Worm (Caenorhabditis elegans) whole organism, L1 larva: ENCODE results near the gene F13B6.1.
A peak's percentile ranks its signal among the peaks of the same experiment; 100 is the strongest.

ENCODE experiments used
- F16B12.6 ChIP-seq: fragments of 150-350 bp; optimal IDR thresholded peaks from 2 replicates; lab custom pipeline; 2014; ENCODE audit warnings: missing biosample characterization, missing genetic modification characterization
- alr-1 ChIP-seq: fragments of 200-800 bp; sonication (Bioruptor generic); optimal IDR thresholded peaks from 2 replicates; lab custom pipeline; 2018; ENCODE audit warnings: borderline replicate concordance, mild to moderate bottlenecking, missing genetic modification characterization, missing compliant biosample characterization
- ama-1 ChIP-seq: fragments of 150-350 bp; optimal IDR thresholded peaks from 2 replicates; lab custom pipeline; 2014
- blmp-1 ChIP-seq: fragments of 150-350 bp; optimal IDR thresholded peaks from 2 replicates; lab custom pipeline; 2014; ENCODE audit warnings: missing biosample characterization, missing genetic modification characterization
- ceh-82 ChIP-seq, 3 experiments: fragments of 150-350 bp in 1 of 3; sonication (generic microtip) in 2 of 3; optimal IDR thresholded peaks; 2 replicates each; lab custom pipeline; 2014 to 2017; ENCODE audit warnings: missing biosample characterization in 3 of 3, missing genetic modification characterization in 3 of 3
- ceh-88 ChIP-seq: fragments of 200-800 bp; sonication (Bioruptor generic); IDR thresholded peaks from 2 replicates; pipeline ENCODE4 v1.3.6; 2022; ENCODE audit warnings: missing genetic modification characterization, missing compliant biosample characterization
- ceh-90 ChIP-seq: sonication (generic microtip); optimal IDR thresholded peaks from 2 replicates; lab custom pipeline; 2016; ENCODE audit warnings: missing genetic modification characterization, missing compliant biosample characterization
- dsc-1 ChIP-seq: sonication (generic microtip); optimal IDR thresholded peaks from 2 replicates; lab custom pipeline; 2016; ENCODE audit warnings: mild to moderate bottlenecking, missing genetic modification characterization, missing compliant biosample characterization
- egl-27 ChIP-seq, 2 experiments: fragments of 150-350 bp in 1 of 2; sonication (generic microtip); optimal IDR thresholded peaks; 3 replicates each; lab custom pipeline; 2017 to 2018; ENCODE audit warnings: missing biosample characterization in 2 of 2, missing genetic modification characterization in 2 of 2, missing genetic modification reagents in 2 of 2
- ets-5 ChIP-seq: fragments of 200-800 bp; sonication (Bioruptor generic); IDR thresholded peaks from 2 replicates; pipeline ENCODE4 v1.3.6; 2022; ENCODE audit warnings: missing genetic modification characterization, missing compliant biosample characterization
- fkh-10 ChIP-seq: sonication (generic microtip); optimal IDR thresholded peaks from 2 replicates; lab custom pipeline; 2017; ENCODE audit warnings: missing biosample characterization, missing genetic modification reagents, missing genetic modification characterization
- fos-1 ChIP-seq: fragments of 150-350 bp; optimal IDR thresholded peaks from 2 replicates; lab custom pipeline; 2014; ENCODE audit warnings: missing biosample characterization, missing genetic modification characterization
- grh-1 ChIP-seq: fragments of 200-800 bp; sonication (Bioruptor generic); IDR thresholded peaks from 2 replicates; pipeline ENCODE4 v1.3.6; 2022; ENCODE audit warnings: missing genetic modification reagents, missing genetic modification characterization, missing compliant biosample characterization
- hlh-17 ChIP-seq: fragments of 200-800 bp; sonication (Bioruptor generic); optimal IDR thresholded peaks from 2 replicates; lab custom pipeline; 2018; ENCODE audit warnings: missing genetic modification characterization, mild to moderate bottlenecking, missing compliant biosample characterization, moderate library complexity, borderline replicate concordance
- jun-1 ChIP-seq: fragments of 150-350 bp; optimal IDR thresholded peaks from 2 replicates; lab custom pipeline; 2014; ENCODE audit warnings: missing biosample characterization, missing genetic modification reagents, missing genetic modification characterization
- lin-13 ChIP-seq: fragments of 150-350 bp; optimal IDR thresholded peaks from 2 replicates; lab custom pipeline; 2014; ENCODE audit warnings: missing biosample characterization, missing genetic modification reagents, missing genetic modification characterization
- lin-14 ChIP-seq: fragments of 200-800 bp; sonication (Bioruptor generic); optimal IDR thresholded peaks from 2 replicates; lab custom pipeline; 2018; ENCODE audit warnings: mild to moderate bottlenecking, missing genetic modification characterization, moderate library complexity, missing compliant biosample characterization
- lin-15B ChIP-seq: fragments of 150-350 bp; sonication (generic microtip); optimal IDR thresholded peaks from 3 replicates; lab custom pipeline; 2014; ENCODE audit warnings: missing biosample characterization, missing genetic modification characterization
- lin-39 ChIP-seq: fragments of 150-350 bp; optimal IDR thresholded peaks from 2 replicates; lab custom pipeline; 2014; ENCODE audit warnings: missing biosample characterization, missing genetic modification reagents, missing genetic modification characterization
- mdl-1 ChIP-seq, 2 experiments: fragments of 150-350 bp; optimal IDR thresholded peaks; 2 replicates each; lab custom pipeline; 2014 to 2017; ENCODE audit warnings: missing biosample characterization in 2 of 2, missing genetic modification characterization in 2 of 2, inconsistent platforms in 1 of 2
- mep-1 ChIP-seq: fragments of 150-350 bp; optimal IDR thresholded peaks from 2 replicates; lab custom pipeline; 2014; ENCODE audit warnings: missing biosample characterization, missing genetic modification characterization
- nhr-12 ChIP-seq: sonication (generic microtip); optimal IDR thresholded peaks from 2 replicates; lab custom pipeline; 2017; ENCODE audit warnings: missing biosample characterization, missing genetic modification characterization
- nhr-19 ChIP-seq: fragments of 200-800 bp; sonication (Bioruptor generic); conservative IDR thresholded peaks from 2 replicates; pipeline ENCODE4 v1.3.6; 2022; ENCODE audit warnings: missing genetic modification characterization, missing compliant biosample characterization
- nhr-20 ChIP-seq: sonication (generic microtip); optimal IDR thresholded peaks from 2 replicates; lab custom pipeline; 2016; ENCODE audit warnings: mild to moderate bottlenecking, missing genetic modification characterization, missing compliant biosample characterization
- nhr-237 ChIP-seq: fragments of 150-350 bp; optimal IDR thresholded peaks from 2 replicates; lab custom pipeline; 2014; ENCODE audit warnings: missing biosample characterization, missing genetic modification characterization
- nhr-28 ChIP-seq: fragments of 150-350 bp; optimal IDR thresholded peaks from 2 replicates; lab custom pipeline; 2014; ENCODE audit warnings: missing biosample characterization, missing genetic modification characterization
- nhr-76 ChIP-seq: sonication (generic microtip); optimal IDR thresholded peaks from 2 replicates; lab custom pipeline; 2017; ENCODE audit warnings: missing biosample characterization, missing genetic modification characterization
- nhr-77 ChIP-seq: fragments of 150-350 bp; optimal IDR thresholded peaks from 2 replicates; lab custom pipeline; 2014; ENCODE audit warnings: missing biosample characterization, missing genetic modification characterization
- nhr-90 ChIP-seq: sonication (generic microtip); optimal IDR thresholded peaks from 2 replicates; lab custom pipeline; 2016; ENCODE audit warnings: mild to moderate bottlenecking, missing genetic modification characterization, missing compliant biosample characterization; ENCODE audit not compliant: poor library complexity
- pag-3 ChIP-seq: sonication (generic microtip); optimal IDR thresholded peaks from 2 replicates; lab custom pipeline; 2017; ENCODE audit warnings: missing genetic modification characterization, mild to moderate bottlenecking, missing compliant biosample characterization, antibody characterized with exemption, borderline replicate concordance; ENCODE audit not compliant: insufficient read depth
- pax-3 ChIP-seq: fragments of 200-800 bp; sonication (Bioruptor generic); optimal IDR thresholded peaks from 2 replicates; lab custom pipeline; 2018; ENCODE audit warnings: mild to moderate bottlenecking, missing genetic modification characterization, moderate library complexity, missing compliant biosample characterization
- rnt-1 ChIP-seq: sonication (generic microtip); optimal IDR thresholded peaks from 2 replicates; lab custom pipeline; 2016; ENCODE audit warnings: mild to moderate bottlenecking, missing genetic modification characterization, moderate library complexity, missing compliant biosample characterization
- sptf-1 ChIP-seq: fragments of 150-350 bp; optimal IDR thresholded peaks from 2 replicates; lab custom pipeline; 2014; ENCODE audit warnings: missing biosample characterization, missing genetic modification characterization
- swsn-7 ChIP-seq: sonication (generic microtip); optimal IDR thresholded peaks from 2 replicates; lab custom pipeline; 2016; ENCODE audit warnings: missing genetic modification characterization, missing compliant biosample characterization
- tbx-2 ChIP-seq: sonication (generic microtip); optimal IDR thresholded peaks from 2 replicates; lab custom pipeline; 2016; ENCODE audit warnings: missing genetic modification characterization, missing compliant biosample characterization
- unc-30 ChIP-seq: sonication (generic microtip); optimal IDR thresholded peaks from 2 replicates; lab custom pipeline; 2017; ENCODE audit warnings: missing biosample characterization, missing genetic modification characterization
- unc-62 ChIP-seq: fragments of 150-350 bp; optimal IDR thresholded peaks from 2 replicates; lab custom pipeline; 2014; ENCODE audit warnings: missing biosample characterization, missing genetic modification reagents, missing genetic modification characterization
- unc-86 ChIP-seq: sonication (generic microtip); optimal IDR thresholded peaks from 2 replicates; lab custom pipeline; 2016; ENCODE audit warnings: missing genetic modification characterization, missing compliant biosample characterization
- xbp-1 ChIP-seq: sonication (generic microtip); optimal IDR thresholded peaks from 2 replicates; lab custom pipeline; 2016; ENCODE audit warnings: missing genetic modification characterization, missing compliant biosample characterization
- zip-4 ChIP-seq: fragments of 200-800 bp; sonication (Bioruptor generic); optimal IDR thresholded peaks from 2 replicates; lab custom pipeline; 2018; ENCODE audit warnings: mild to moderate bottlenecking, missing genetic modification characterization, moderate library complexity, missing compliant biosample characterization
- ztf-11 ChIP-seq, 2 experiments: sonication (generic microtip); optimal IDR thresholded peaks; 2 replicates each; lab custom pipeline; 2016 to 2017; ENCODE audit warnings: missing genetic modification characterization in 2 of 2, missing biosample characterization in 1 of 2, missing compliant biosample characterization in 1 of 2

F13B6.1 gene

DNA sequence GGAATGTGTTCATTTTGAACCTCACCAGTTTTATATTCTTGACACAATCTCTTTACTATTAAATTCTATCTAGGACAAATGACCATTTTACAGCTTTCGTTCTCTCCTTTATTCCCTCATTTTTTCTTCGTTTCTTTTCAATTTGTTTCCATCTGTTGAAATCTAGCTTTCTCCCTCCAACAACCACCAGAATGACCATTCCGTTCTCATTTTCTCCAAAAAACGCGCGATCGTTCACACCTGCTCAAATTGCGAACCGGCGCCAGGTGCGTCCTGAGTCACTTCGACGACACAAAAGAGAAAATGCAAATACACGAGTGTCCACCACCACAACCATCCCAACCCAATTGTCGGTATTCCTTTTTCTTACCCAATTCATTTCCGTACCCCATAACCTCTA lies at the start of gene F13B6.1:
TSS of gene F13B6.1 (plus strand) at position 301 of the 400 bp plus-strand sequence.
- TF ChIP-seq nhr-90 (tag; lab: Kevin White, UChicago) (no peak), nhr-28 (tag; lab: Kevin White, UChicago) (no peak), mep-1 (tag; lab: Kevin White, UChicago) (no peak), ceh-90 (tag; lab: Kevin White, UChicago) (no peak), grh-1 (GFP tag; lab: Robert Waterston, UW) (no peak), nhr-77 (tag; lab: Kevin White, UChicago) (no peak), ets-5 (no peak), ceh-88 (GFP tag; lab: Robert Waterston, UW) (no peak), mdl-1 (tag; optimal IDR thresholded peaks at IDR 0.05; lab: Kevin White, UChicago) (no peak), unc-62 (no peak), F16B12.6 (tag; lab: Kevin White, UChicago) (no peak)

DNA sequence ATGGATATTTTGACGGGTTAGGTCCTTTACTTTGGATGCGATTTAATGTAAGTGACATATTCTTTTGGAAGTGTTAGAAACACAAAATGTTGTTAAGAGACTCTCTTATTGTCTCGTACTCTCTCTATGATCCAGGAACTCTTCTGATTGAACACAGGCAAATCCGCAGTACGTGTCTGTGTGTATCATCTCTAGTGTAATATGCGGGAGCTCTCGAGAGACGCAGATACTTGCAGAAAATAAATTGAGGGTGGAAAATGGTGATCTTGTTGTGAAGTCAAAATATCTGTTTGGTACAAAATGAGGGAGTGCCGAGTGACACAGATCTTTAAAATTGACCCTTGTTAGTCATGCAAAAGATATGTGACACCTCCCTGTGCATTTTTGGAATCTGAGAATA lies 49.6 kb upstream of the F13B6.1 start:
- TF ChIP-seq pag-3 (peak; percentile 31), nhr-12 (tag; lab: Kevin White, UChicago) (no peak), fos-1 (no peak), lin-14 (GFP tag; lab: Kevin White, UChicago) (peak; percentile 64), dsc-1 (tag; lab: Kevin White, UChicago) (peak; percentile 11), nhr-19 (no peak)
- TF ChIP-seq, all 84 proteins: peak for 3

DNA sequence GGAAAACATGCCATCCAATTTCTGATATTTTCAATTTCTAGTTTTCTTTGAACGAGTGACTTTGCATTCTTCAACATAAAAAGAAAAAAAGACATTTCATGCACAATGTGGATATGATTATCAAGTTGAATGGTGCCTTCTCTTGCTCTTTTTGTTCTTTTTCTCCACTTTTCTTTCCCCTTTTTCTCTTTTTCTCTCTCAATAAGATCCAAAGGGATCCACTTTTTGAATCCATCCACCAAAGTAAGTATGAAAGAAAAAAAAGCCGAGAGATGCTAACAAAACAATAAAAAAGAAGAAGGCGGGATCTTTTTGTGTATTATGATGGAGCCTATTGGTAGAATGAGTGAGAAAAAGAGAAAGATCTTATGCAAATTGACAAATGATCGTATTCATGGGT lies 49.0 kb upstream of the F13B6.1 start:
- TF ChIP-seq lin-39 (no peak), lin-14 (GFP tag; lab: Kevin White, UChicago) (peak; percentile 32), jun-1 (tag; lab: Kevin White, UChicago) (no peak), hlh-17 (no peak), fkh-10 (GFP tag; lab: Kevin White, UChicago) (peak; percentile 20), ama-1 (lab: Kevin White, UChicago) (no peak), nhr-90 (tag; lab: Kevin White, UChicago) (no peak)

DNA sequence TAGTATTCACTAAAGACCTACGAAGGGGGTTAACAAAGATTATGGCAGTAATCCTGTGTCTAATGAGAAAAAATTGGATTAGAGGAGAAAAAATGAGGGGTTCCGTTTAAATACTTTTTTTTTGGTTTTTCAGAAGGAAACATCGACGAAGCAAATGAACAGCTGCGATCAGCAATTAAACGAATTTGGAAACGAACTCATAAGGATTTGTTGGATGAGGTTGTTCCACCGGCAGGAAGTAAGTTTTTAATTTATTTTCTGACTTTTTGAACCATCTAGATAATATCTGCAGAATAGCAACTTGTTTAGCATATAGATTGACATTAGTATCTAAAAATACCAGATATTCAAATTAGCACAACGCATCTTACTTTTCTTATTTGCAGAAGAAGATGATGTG lies 42.8 kb upstream of the F13B6.1 start:
- TF ChIP-seq xbp-1 (tag; lab: Kevin White, UChicago) (no peak), dsc-1 (tag; lab: Kevin White, UChicago) (peak; percentile 36)

DNA sequence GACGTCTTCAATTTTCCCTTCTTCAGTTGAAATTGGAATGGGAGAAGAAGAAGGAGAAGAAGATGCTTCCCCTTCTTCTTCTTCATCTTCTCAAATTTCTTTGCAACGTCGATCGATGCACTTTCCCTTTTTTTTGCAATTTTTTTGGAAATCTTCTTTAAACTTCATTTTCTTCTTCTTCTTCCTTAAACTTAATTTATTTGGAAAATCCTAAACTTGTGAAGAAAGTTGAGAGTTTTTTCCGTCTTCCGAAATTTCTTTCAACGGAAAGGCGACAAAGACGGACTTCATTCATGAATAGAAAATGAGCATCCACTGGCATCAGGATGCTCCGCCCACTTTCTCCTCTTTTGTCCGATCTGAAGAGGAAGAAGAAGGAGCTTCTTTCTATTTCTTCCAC lies 42.2 kb upstream of the F13B6.1 start:
- TF ChIP-seq nhr-237, result no peak
- no peak for TF ChIP-seq lin-13
- TF ChIP-seq pax-3 (tag; lab: Kevin White, UChicago), result no peak
- TF ChIP-seq zip-4 (GFP tag; lab: Kevin White, UChicago), result no peak
- no peak for TF ChIP-seq unc-30 (tag; lab: Kevin White, UChicago)
- no peak for TF ChIP-seq ztf-11 (tag; optimal IDR thresholded peaks at IDR 0.05; lab: Kevin White, UChicago)
- no peak for TF ChIP-seq alr-1 (tag; lab: Kevin White, UChicago)
- no peak for TF ChIP-seq swsn-7 (tag; lab: Kevin White, UChicago)
- TF ChIP-seq blmp-1 (tag; lab: Kevin White, UChicago), result no peak
- TF ChIP-seq fkh-10 (GFP tag; lab: Kevin White, UChicago), result peak; percentile 89
- TF ChIP-seq egl-27 (tag; optimal IDR thresholded peaks at IDR 0.05; lab: Kevin White, UChicago), result no peak
- TF ChIP-seq dsc-1 (tag; lab: Kevin White, UChicago), result no peak
- no peak for TF ChIP-seq sptf-1
- no peak for TF ChIP-seq lin-15B (tag; lab: Kevin White, UChicago)
- peak; percentile 7 for TF ChIP-seq tbx-2 (tag; lab: Kevin White, UChicago)
- no peak for TF ChIP-seq nhr-76
- TF ChIP-seq rnt-1 (tag; lab: Kevin White, UChicago), result no peak
- TF ChIP-seq nhr-20 (tag; lab: Kevin White, UChicago), result no peak
- no peak for TF ChIP-seq unc-86
- TF ChIP-seq lin-14 (GFP tag; lab: Kevin White, UChicago), result peak; percentile 75
- TF ChIP-seq ceh-82 (tag; optimal IDR thresholded peaks at IDR 0.05; lab: Kevin White, UChicago), result no peak
